Worm (Caenorhabditis elegans): ENCODE data around the gene swsn-6.

The swsn-6 gene

DNA sequence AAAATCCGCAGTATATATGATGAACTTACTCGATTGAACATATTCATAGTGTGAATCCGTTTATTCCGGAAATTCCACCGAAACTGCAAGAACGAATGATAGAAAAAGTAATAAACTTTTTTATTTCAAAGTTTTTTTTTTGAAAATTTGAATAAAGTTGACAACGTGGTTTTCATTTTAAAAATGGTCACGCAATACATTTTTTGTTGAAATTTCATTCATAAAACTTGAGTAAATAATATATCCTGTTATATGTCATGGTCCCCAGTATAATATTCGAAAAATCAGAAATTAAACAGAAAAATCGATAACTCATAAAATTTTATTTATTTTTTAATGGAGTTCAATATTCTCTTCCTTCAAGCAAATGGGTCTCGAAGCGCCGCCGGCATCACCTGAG lies 16.3 kb downstream of the swsn-6 start, which contains the start of gene ZK616.65:
TSS of gene ZK616.65 (minus strand) at position 101 of the 400 bp plus-strand sequence.
- no peak for TF ChIP-seq eor-1 (tag; optimal IDR thresholded peaks at IDR 0.05)
- TF ChIP-seq daf-12 (tag; optimal IDR thresholded peaks at IDR 0.05), result no peak

DNA sequence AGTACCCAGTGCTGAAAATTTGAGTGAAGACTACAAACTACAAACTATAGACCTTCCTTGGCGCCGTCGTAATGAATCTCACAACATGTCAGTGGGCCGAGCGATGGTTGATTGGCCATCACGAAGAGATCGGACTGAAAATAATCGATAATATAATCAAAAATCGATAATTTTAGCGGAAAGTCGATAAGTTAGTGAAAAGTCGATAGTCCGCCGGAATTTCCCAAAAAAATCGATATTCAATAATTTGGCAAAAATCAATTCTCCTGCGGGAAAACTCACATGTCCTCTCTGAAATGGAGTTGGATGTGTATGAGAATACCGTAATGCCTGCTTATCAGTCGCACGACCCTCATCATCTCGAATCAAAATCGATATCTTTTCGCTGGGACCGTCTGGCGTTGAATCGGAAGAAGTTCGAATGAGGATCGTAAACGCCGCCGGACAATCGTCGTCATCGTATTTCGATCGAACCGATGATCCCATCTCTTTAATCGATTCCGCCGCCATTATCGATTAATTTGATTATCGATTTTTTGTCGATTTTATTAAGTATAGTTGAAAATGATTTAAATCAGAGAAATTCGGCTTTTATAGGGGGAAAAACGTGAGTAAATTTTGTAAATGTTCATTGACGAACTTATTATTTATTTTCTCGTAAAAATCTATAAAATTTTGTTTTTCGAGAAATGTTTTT lies 17.0 kb downstream of the swsn-6 start, which contains the start of gene ZK616.8:
TSS of gene ZK616.8 (minus strand) at position 553 of the 697 bp plus-strand sequence.
- TF ChIP-seq ceh-28 (tag; optimal IDR thresholded peaks at IDR 0.05) (peak; percentile 61), ama-1 (optimal IDR thresholded peaks at IDR 0.05) (no peak)

DNA sequence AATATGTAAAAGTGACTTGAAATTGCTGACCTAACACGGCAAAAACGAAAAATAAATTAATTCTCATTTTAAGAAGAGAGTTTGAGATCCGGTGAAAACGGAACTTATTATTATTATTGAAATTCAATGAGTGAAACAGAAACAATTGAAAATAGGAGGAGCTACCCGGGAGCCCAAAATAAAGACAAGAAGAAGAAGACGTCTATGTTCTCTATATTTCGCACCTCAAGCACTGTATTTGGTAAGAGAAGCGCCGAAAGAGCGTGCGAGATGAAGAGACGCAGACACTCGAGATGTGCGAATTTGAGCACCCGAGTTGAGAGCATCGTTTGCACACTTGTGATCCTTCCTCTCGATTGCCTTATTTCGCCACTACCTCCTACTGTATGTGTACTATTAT lies 20.9 kb downstream of the swsn-6 start, which contains the start of gene spp-7:
TSS of gene spp-7 (minus strand) at position 101 of the 400 bp plus-strand sequence.
- TF ChIP-seq nhr-77 (tag; optimal IDR thresholded peaks at IDR 0.05) (no peak), nhr-76 (tag; optimal IDR thresholded peaks at IDR 0.05) (no peak), elt-3 (tag; optimal IDR thresholded peaks at IDR 0.05) (no peak), sea-2 (GFP tag; optimal IDR thresholded peaks at IDR 0.05) (no peak), ztf-4 (tag; optimal IDR thresholded peaks at IDR 0.05) (no peak), fkh-2 (tag; optimal IDR thresholded peaks at IDR 0.05) (no peak), egl-5 (tag; optimal IDR thresholded peaks at IDR 0.05) (no peak), nfya-1 (tag; optimal IDR thresholded peaks at IDR 0.05; ENCODE audit: insufficient read depth) (no peak), ceh-16 (tag; optimal IDR thresholded peaks at IDR 0.05) (no peak), jun-1 (tag; optimal IDR thresholded peaks at IDR 0.05) (no peak), lin-15B (tag; optimal IDR thresholded peaks at IDR 0.05) (no peak), nhr-67 (tag; optimal IDR thresholded peaks at IDR 0.05) (no peak), ceh-82 (tag; optimal IDR thresholded peaks at IDR 0.05) (no peak), nhr-23 (tag; optimal IDR thresholded peaks at IDR 0.05) (no peak)

DNA sequence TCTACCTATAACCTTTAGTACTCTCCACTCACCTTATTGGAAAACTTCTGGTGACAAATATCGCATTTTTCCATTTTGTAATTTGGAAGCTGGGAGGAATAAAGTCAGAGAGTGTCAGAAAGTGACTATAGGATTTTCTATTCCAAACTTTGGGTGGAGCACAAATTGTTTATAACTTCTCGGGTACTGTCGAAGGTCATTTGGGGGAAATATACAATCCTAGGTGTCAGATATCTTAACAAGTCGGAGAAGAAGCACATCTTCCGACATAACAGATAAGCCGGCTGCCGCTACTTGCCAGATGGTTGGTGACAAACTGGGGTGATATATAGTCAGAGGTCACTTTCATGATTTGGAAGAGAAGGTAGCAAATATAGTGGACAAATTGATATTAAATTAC lies 24.3 kb downstream of the swsn-6 start, which contains the start of gene ehn-3:
TSS of gene ehn-3 (minus strand) at position 101 of the 400 bp plus-strand sequence.
- TF ChIP-seq nhr-25 (tag; optimal IDR thresholded peaks at IDR 0.05) (no peak), snpc-4 (tag; optimal IDR thresholded peaks at IDR 0.05) (no peak), ceh-16 (tag; optimal IDR thresholded peaks at IDR 0.05) (no peak), mdl-1 (tag; optimal IDR thresholded peaks at IDR 0.05) (no peak), hmg-11 (tag; optimal IDR thresholded peaks at IDR 0.05) (no peak), nhr-28 (tag; optimal IDR thresholded peaks at IDR 0.05) (no peak), nhr-23 (tag; optimal IDR thresholded peaks at IDR 0.05) (no peak), unc-62 (GFP tag; optimal IDR thresholded peaks at IDR 0.05) (no peak), elt-3 (tag; optimal IDR thresholded peaks at IDR 0.05) (no peak), zag-1 (tag; optimal IDR thresholded peaks at IDR 0.05) (no peak), elt-2 (tag; optimal IDR thresholded peaks at IDR 0.05) (no peak), lin-15B (tag; optimal IDR thresholded peaks at IDR 0.05) (no peak), ceh-28 (tag; optimal IDR thresholded peaks at IDR 0.05) (no peak), ZK546.5 (tag; optimal IDR thresholded peaks at IDR 0.05) (no peak), nhr-76 (tag; optimal IDR thresholded peaks at IDR 0.05) (no peak), nfya-1 (tag; optimal IDR thresholded peaks at IDR 0.05; ENCODE audit: insufficient read depth) (no peak), ceh-9 (tag; optimal IDR thresholded peaks at IDR 0.05) (no peak), sea-2 (GFP tag; optimal IDR thresholded peaks at IDR 0.05) (no peak), lsy-12 (tag; optimal IDR thresholded peaks at IDR 0.05) (no peak)

DNA sequence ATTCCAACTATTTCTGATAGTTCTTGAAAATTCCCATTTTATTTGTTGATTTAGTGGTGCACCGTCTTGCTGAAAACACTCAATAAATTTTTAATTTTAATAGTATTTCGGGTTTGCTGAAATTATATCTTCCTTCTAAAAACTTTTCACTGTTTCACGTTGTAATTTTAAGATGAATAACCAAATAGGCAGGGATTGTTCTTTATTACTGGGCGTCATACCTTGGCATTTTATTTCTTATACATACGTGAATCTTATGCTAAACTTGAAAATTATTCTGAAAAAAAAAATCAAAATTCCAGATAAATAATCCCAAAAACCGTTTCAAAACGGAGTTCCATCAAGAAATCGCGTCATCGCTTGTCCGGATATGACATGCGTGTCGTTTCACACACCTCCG lies 43.9 kb downstream of the swsn-6 start, which contains the start of gene mgl-3:
TSS of gene mgl-3 (plus strand) at position 301 of the 400 bp plus-strand sequence.
- TF ChIP-seq R02D3.7 (tag; optimal IDR thresholded peaks at IDR 0.05) (no peak), nhr-28 (tag; optimal IDR thresholded peaks at IDR 0.05) (no peak), ceh-9 (tag; optimal IDR thresholded peaks at IDR 0.05) (no peak), unc-62 (GFP tag; optimal IDR thresholded peaks at IDR 0.05) (no peak), pha-4 (tag; optimal IDR thresholded peaks at IDR 0.05) (no peak), fkh-2 (tag; optimal IDR thresholded peaks at IDR 0.05) (no peak), elt-2 (tag; optimal IDR thresholded peaks at IDR 0.05) (no peak), lin-15B (tag; optimal IDR thresholded peaks at IDR 0.05) (no peak), nhr-237 (tag; optimal IDR thresholded peaks at IDR 0.05) (no peak), lin-39 (tag; optimal IDR thresholded peaks at IDR 0.05) (no peak)

Data from whole organism, L3 larva.